Worm (Caenorhabditis elegans): ENCODE results near the gene R13D11.3.
"Not testable (repeated sequence)": the region's sequence is repeated elsewhere in the genome, so short reads cannot be mapped to it uniquely, and the experiment has no call there.

Gene R13D11.3

ce11 chrV:804485-804884 is 10.3 kb upstream of the R13D11.3 start, which contains the start of gene nhr-270:
nhr-270 (minus strand) TSS chrV:804741.
- TF ChIP-seq ceh-28 (tag; optimal IDR thresholded peaks at IDR 0.05) (no peak), nhr-76 (tag; optimal IDR thresholded peaks at IDR 0.05) (no peak), fos-1 (tag; optimal IDR thresholded peaks at IDR 0.05) (no peak), unc-62 (GFP tag; optimal IDR thresholded peaks at IDR 0.05) (no peak), nhr-25 (tag; optimal IDR thresholded peaks at IDR 0.05) (peak; percentile 0), elt-1 (tag; optimal IDR thresholded peaks at IDR 0.05) (peak; percentile 7), ceh-82 (tag; optimal IDR thresholded peaks at IDR 0.05) (no peak), pha-4 (tag; optimal IDR thresholded peaks at IDR 0.05) (no peak), egl-27 (tag; optimal IDR thresholded peaks at IDR 0.05) (no peak), egl-5 (tag; optimal IDR thresholded peaks at IDR 0.05) (no peak), fkh-10 (GFP tag; optimal IDR thresholded peaks at IDR 0.05) (no peak), elt-3 (tag; optimal IDR thresholded peaks at IDR 0.05) (no peak), nhr-28 (tag; optimal IDR thresholded peaks at IDR 0.05) (no peak), nhr-23 (tag; optimal IDR thresholded peaks at IDR 0.05) (peak; percentile 2), skn-1 (tag; optimal IDR thresholded peaks at IDR 0.05) (no peak)

DNA sequence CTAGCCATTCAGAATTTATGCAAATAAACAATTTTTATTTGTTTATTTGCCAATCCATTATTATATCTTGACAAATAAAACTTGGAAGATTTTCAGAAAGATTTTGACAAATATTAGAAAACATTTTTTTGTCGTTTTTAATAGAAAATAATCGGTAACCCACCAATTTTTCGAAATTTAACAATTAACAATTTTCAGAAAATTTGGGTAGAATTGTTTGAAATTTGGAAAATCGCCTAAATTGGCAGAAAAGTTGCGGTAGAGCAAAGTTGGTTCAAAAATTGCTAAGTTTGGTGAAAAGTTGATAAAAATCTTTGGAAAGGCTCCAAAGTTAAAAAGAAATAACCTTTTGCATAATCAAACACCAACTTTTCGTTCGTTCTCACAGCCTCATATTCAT is 6.6 kb upstream of the R13D11.3 start:
- TF ChIP-seq mml-1 (tag; optimal IDR thresholded peaks at IDR 0.05) = no peak
- no peak for TF ChIP-seq ztf-4 (tag; optimal IDR thresholded peaks at IDR 0.05)
- no peak for TF ChIP-seq lsy-12 (tag; optimal IDR thresholded peaks at IDR 0.05)
- TF ChIP-seq daf-12 (tag; optimal IDR thresholded peaks at IDR 0.05) = no peak
- no peak for TF ChIP-seq ZK546.5 (tag; optimal IDR thresholded peaks at IDR 0.05)

- TF ChIP-seq nfya-1 (tag; optimal IDR thresholded peaks at IDR 0.05; ENCODE audit: insufficient read depth) = peak; percentile 39
- no peak for TF ChIP-seq elt-3 (tag; optimal IDR thresholded peaks at IDR 0.05)
- peak; percentile 30 for TF ChIP-seq fkh-10 (GFP tag; optimal IDR thresholded peaks at IDR 0.05)
- TF ChIP-seq hmg-11 (tag; optimal IDR thresholded peaks at IDR 0.05) = peak; percentile 23
These were observed 4.4 kb upstream of the R13D11.3 start, which contains the start of gene R13D11.4 for ce11 chrV:810281-810862. R13D11.4 (plus strand) TSS chrV:810812.

DNA sequence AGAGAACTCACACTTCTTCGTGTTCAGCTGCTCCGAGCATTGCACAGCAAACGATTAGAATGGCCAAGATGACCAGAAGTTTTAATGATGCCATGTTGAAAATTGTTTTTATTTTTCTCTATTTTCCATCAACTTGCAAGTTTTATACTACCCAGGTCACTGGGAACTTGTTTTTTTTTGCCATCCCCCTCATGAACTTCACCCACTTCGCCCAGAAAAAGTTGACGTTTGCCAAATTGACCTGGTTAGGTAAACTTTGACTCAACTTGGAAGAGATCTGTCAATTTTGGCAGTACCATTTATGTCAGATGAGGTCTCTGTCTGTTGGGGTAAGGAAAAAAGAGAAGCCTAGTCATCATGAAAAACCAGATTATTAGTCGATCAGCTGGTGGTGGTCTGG is 1.7 kb upstream of the R13D11.3 start, which contains the start of gene R13D11.10:
TSS of gene R13D11.10 (minus strand) at position 101 of the 400 bp plus-strand sequence.
- no peak for TF ChIP-seq eor-1 (tag; optimal IDR thresholded peaks at IDR 0.05)
- TF ChIP-seq jun-1 (tag; optimal IDR thresholded peaks at IDR 0.05) = no peak
- TF ChIP-seq elt-3 (tag; optimal IDR thresholded peaks at IDR 0.05) = no peak
- TF ChIP-seq snpc-4 (tag; optimal IDR thresholded peaks at IDR 0.05) = no peak
- TF ChIP-seq elt-2 (tag; optimal IDR thresholded peaks at IDR 0.05) = no peak
- no peak for TF ChIP-seq fkh-10 (GFP tag; optimal IDR thresholded peaks at IDR 0.05)
- no peak for TF ChIP-seq ceh-82 (tag; optimal IDR thresholded peaks at IDR 0.05)
- TF ChIP-seq nhr-77 (tag; optimal IDR thresholded peaks at IDR 0.05) = no peak

ce11 chrV:817182-817581 is 2.4 kb downstream of the R13D11.3 start, which contains the start of gene R13D11.1:
R13D11.1 (plus strand) TSS chrV:817482.
- TF ChIP-seq elt-3 (tag; optimal IDR thresholded peaks at IDR 0.05) (no peak), unc-62 (GFP tag; optimal IDR thresholded peaks at IDR 0.05) (no peak), egl-27 (tag; optimal IDR thresholded peaks at IDR 0.05) (no peak), ceh-28 (tag; optimal IDR thresholded peaks at IDR 0.05) (no peak), pqm-1 (tag; optimal IDR thresholded peaks at IDR 0.05) (no peak), eor-1 (tag; optimal IDR thresholded peaks at IDR 0.05) (no peak), daf-12 (tag; optimal IDR thresholded peaks at IDR 0.05) (no peak), fos-1 (tag; optimal IDR thresholded peaks at IDR 0.05) (no peak), ceh-9 (tag; optimal IDR thresholded peaks at IDR 0.05) (no peak), lsy-12 (tag; optimal IDR thresholded peaks at IDR 0.05) (no peak), fkh-10 (GFP tag; optimal IDR thresholded peaks at IDR 0.05) (no peak), mdl-1 (tag; optimal IDR thresholded peaks at IDR 0.05) (no peak), nhr-23 (tag; optimal IDR thresholded peaks at IDR 0.05) (no peak), nhr-76 (tag; optimal IDR thresholded peaks at IDR 0.05) (no peak)

DNA sequence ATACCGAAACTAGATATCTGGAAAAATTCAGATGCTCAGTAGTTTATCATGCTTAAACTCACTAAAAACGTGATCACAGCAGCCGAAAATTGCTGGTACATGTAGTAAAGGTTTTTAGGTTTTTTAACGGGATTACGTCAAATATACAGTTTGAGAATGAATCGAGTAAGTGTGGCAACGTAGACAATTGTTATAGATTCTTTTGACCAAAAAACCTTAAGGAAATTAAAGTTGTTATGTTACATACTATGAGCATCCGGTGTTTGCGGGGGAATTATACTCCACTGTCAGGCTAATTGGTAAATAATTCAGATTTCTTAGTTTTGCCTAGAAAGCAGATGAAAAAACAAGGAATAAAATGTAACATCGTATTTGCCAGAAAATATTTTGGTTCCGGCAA is 5.8 kb downstream of the R13D11.3 start, which contains the start of gene srx-32:
TSS of gene srx-32 (minus strand) at position 101 of the 400 bp plus-strand sequence.
- TF ChIP-seq tbx-2 (tag; optimal IDR thresholded peaks at IDR 0.05); ama-1 (optimal IDR thresholded peaks at IDR 0.05); pha-4 (tag; optimal IDR thresholded peaks at IDR 0.05): not testable (repeated sequence)
